Worm (Caenorhabditis elegans): ENCODE measurements around the gene F38B6.8.

DNA sequence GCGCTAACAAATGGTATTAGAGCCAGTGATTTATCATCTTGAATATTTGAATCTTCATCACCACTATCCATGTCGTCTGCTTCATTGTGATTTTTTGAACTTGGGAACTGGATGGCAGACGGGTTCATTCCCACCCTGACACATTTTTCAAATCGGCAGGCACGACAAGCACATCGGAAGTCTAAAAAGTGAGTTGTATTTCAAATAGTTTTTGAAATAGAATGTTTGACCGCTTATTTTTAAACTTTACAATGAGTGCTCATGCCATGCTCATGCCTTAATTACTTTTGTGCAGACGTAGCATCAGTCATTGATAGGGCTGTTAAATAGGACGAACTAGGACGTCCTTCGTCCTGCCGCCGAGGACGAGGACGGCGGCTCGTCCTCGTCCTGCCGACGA is 44.6 kb downstream of the F38B6.8 start:
- no peak for TF ChIP-seq flt-1 (GFP tag; IDR thresholded peaks at IDR 0.05)
- no peak for TF ChIP-seq ref-1 (GFP tag; conservative IDR thresholded peaks at IDR 0.05)
- TF ChIP-seq ztf-23 (GFP tag; IDR thresholded peaks at IDR 0.05), result no peak
- no peak for TF ChIP-seq T22C8.4 (GFP tag; IDR thresholded peaks at IDR 0.05)
- TF ChIP-seq tab-1 (GFP tag; IDR thresholded peaks at IDR 0.05), result no peak
- no peak for TF ChIP-seq ztf-29 (GFP tag; IDR thresholded peaks at IDR 0.05)
- TF ChIP-seq klf-2 (GFP tag; conservative IDR thresholded peaks at IDR 0.05), result no peak
- no peak for TF ChIP-seq cog-1 (tag; optimal IDR thresholded peaks at IDR 0.05)

All from whole organism, midembryonic.